Fruit fly (Drosophila melanogaster) whole organism, embryonic: ENCODE measurements around the gene ssh.

Experiments
- Atf3 ChIP-seq: fragments of 200-800 bp; sonication (Bioruptor generic); optimal IDR thresholded peaks from 3 replicates; lab custom pipeline; 2016; ENCODE audit warnings: missing biosample characterization, missing genetic modification characterization
- Blimp-1 ChIP-seq: fragments of 200-800 bp; sonication (Bioruptor generic); optimal IDR thresholded peaks from 3 replicates; lab custom pipeline; 2018; ENCODE audit warnings: missing biosample characterization, missing genetic modification characterization, mild to moderate bottlenecking, moderate library complexity, missing genetic modification reagents
- CG10147 ChIP-seq: fragments of 200-800 bp; sonication (Bioruptor generic); optimal IDR thresholded peaks from 2 replicates; lab custom pipeline; 2019; ENCODE audit warnings: missing biosample characterization, mild to moderate bottlenecking, missing genetic modification characterization, moderate library complexity
- CG1024 ChIP-seq: fragments of 200-800 bp; sonication (Bioruptor generic); IDR thresholded peaks from 2 replicates; pipeline ENCODE4 v1.3.6; 2022; ENCODE audit warnings: missing biosample characterization, missing genetic modification characterization
- CG11085 ChIP-seq: fragments of 200-800 bp; sonication (Bioruptor generic); IDR thresholded peaks from 2 replicates; pipeline ENCODE4 v1.3.6; 2022; ENCODE audit warnings: missing biosample characterization, missing genetic modification characterization
- CG11696 ChIP-seq: fragments of 200-800 bp; sonication (Bioruptor generic); IDR thresholded peaks from 2 replicates; pipeline ENCODE4 v1.3.6; 2022; ENCODE audit warnings: missing biosample characterization, missing genetic modification characterization
- CG16815 ChIP-seq: fragments of 200-800 bp; sonication (Bioruptor generic); optimal IDR thresholded peaks from 3 replicates; lab custom pipeline; 2017; ENCODE audit warnings: missing biosample characterization, mild to moderate bottlenecking, missing genetic modification characterization
- CG17802 ChIP-seq: fragments of 200-800 bp; sonication (Bioruptor generic); optimal IDR thresholded peaks from 2 replicates; lab custom pipeline; 2018; ENCODE audit warnings: missing biosample characterization, mild to moderate bottlenecking, missing genetic modification characterization, moderate library complexity
- CG2202 ChIP-seq: fragments of 200-800 bp; sonication (Bioruptor generic); optimal IDR thresholded peaks from 2 replicates; lab custom pipeline; 2018; ENCODE audit warnings: missing biosample characterization, mild to moderate bottlenecking, missing genetic modification characterization
- CG32767 ChIP-seq: fragments of 200-800 bp; sonication (Bioruptor generic); IDR thresholded peaks from 2 replicates; pipeline ENCODE4 v1.3.6; 2022; ENCODE audit warnings: missing biosample characterization, missing genetic modification characterization
- CG32772 ChIP-seq: fragments of 200-800 bp; sonication (Bioruptor generic); IDR thresholded peaks from 2 replicates; pipeline ENCODE4 v1.3.6; 2022; ENCODE audit warnings: missing biosample characterization, missing genetic modification characterization
- CG4617 ChIP-seq: fragments of 200-800 bp; sonication (Bioruptor generic); optimal IDR thresholded peaks from 3 replicates; lab custom pipeline; 2016; ENCODE audit warnings: missing biosample characterization, missing genetic modification characterization, borderline replicate concordance
- CG4854 ChIP-seq: fragments of 200-800 bp; sonication (Bioruptor generic); optimal IDR thresholded peaks from 2 replicates; lab custom pipeline; 2016; ENCODE audit warnings: missing biosample characterization, missing genetic modification characterization, inconsistent platforms
- CG6175 ChIP-seq: fragments of 200-800 bp; sonication (Bioruptor generic); IDR thresholded peaks from 3 replicates; pipeline ENCODE4 v1.3.6; 2022; ENCODE audit warnings: missing biosample characterization, missing genetic modification characterization
- CG6765 ChIP-seq: fragments of 200-800 bp; sonication (Bioruptor generic); optimal IDR thresholded peaks from 3 replicates; lab custom pipeline; 2017; ENCODE audit warnings: missing biosample characterization, mild to moderate bottlenecking, missing genetic modification characterization
- CG6791 ChIP-seq: fragments of 200-800 bp; sonication (Bioruptor generic); IDR thresholded peaks from 3 replicates; pipeline ENCODE4 v1.3.6; 2022; ENCODE audit warnings: missing biosample characterization, missing genetic modification characterization; ENCODE audit not compliant: partially characterized antibody
- CG7745 ChIP-seq: fragments of 200-800 bp; sonication (Bioruptor generic); optimal IDR thresholded peaks from 2 replicates; lab custom pipeline; 2018; ENCODE audit warnings: missing biosample characterization, mild to moderate bottlenecking, missing genetic modification characterization, moderate library complexity
- CG8924 ChIP-seq: fragments of 200-800 bp; optimal IDR thresholded peaks from 3 replicates; lab custom pipeline; 2019; ENCODE audit warnings: missing biosample characterization, mild to moderate bottlenecking, missing genetic modification characterization, moderate library complexity
- CG9215 ChIP-seq: fragments of 200-800 bp; sonication (Bioruptor generic); IDR thresholded peaks from 2 replicates; pipeline ENCODE4 v1.3.6; 2022; ENCODE audit warnings: missing biosample characterization, missing genetic modification characterization
- Camta ChIP-seq: fragments of 200-800 bp; sonication (Bioruptor generic); optimal IDR thresholded peaks from 2 replicates; lab custom pipeline; 2016; ENCODE audit warnings: missing biosample characterization, missing genetic modification characterization
- Dbx ChIP-seq: fragments of 200-800 bp; sonication (Bioruptor generic); IDR thresholded peaks from 3 replicates; pipeline ENCODE4 v1.3.6; 2022; ENCODE audit warnings: missing biosample characterization, missing genetic modification characterization
- E2f2 ChIP-seq: fragments of 200-800 bp; sonication (Bioruptor generic); IDR thresholded peaks from 2 replicates; pipeline ENCODE4 v1.3.6; 2022; ENCODE audit warnings: missing biosample characterization, missing genetic modification characterization
- Hmr ChIP-seq: fragments of 200-800 bp; sonication (Bioruptor generic); optimal IDR thresholded peaks from 3 replicates; lab custom pipeline; 2017; ENCODE audit warnings: mild to moderate bottlenecking, missing biosample characterization, missing genetic modification reagents, missing genetic modification characterization
- Lim3 ChIP-seq: fragments of 200-800 bp; sonication (Bioruptor generic); IDR thresholded peaks from 2 replicates; pipeline ENCODE4 v1.3.6; 2022; ENCODE audit warnings: missing biosample characterization, missing genetic modification characterization
- Med ChIP-seq: fragments of 200-800 bp; sonication (Bioruptor generic); peaks from one replicate; lab custom pipeline; 2016; ENCODE audit warnings: missing biosample characterization, missing genetic modification characterization, mild to moderate bottlenecking, inconsistent platforms, moderate library complexity
- PHDP ChIP-seq: fragments of 200-800 bp; sonication (Bioruptor generic); optimal IDR thresholded peaks from 3 replicates; lab custom pipeline; 2018; ENCODE audit warnings: missing biosample characterization, mild to moderate bottlenecking, missing genetic modification characterization, moderate library complexity
- Ptx1 ChIP-seq: fragments of 200-800 bp; sonication (Bioruptor generic); IDR thresholded peaks from 2 replicates; pipeline ENCODE4 v1.3.6; 2022; ENCODE audit warnings: missing biosample characterization, missing genetic modification characterization
- Rx ChIP-seq: fragments of 200-800 bp; sonication (Bioruptor generic); IDR thresholded peaks from 2 replicates; pipeline ENCODE4 v1.3.6; 2022; ENCODE audit warnings: missing biosample characterization, missing genetic modification characterization
- Taf1 ChIP-seq: fragments of 200-800 bp; sonication (Bioruptor generic); IDR thresholded peaks from 2 replicates; pipeline ENCODE4 v1.3.6; 2022; ENCODE audit warnings: missing biosample characterization, missing genetic modification characterization
- ab ChIP-seq: fragments of 200-800 bp; sonication (Bioruptor generic); optimal IDR thresholded peaks from 2 replicates; lab custom pipeline; 2016; ENCODE audit warnings: missing biosample characterization, missing genetic modification characterization
- abd-A ChIP-seq: fragments of 200-800 bp; sonication (Bioruptor generic); optimal IDR thresholded peaks from 3 replicates; lab custom pipeline; 2019; ENCODE audit warnings: missing biosample characterization, mild to moderate bottlenecking, missing genetic modification characterization, moderate library complexity
- ap ChIP-seq: fragments of 200-800 bp; sonication (Bioruptor generic); IDR thresholded peaks from 2 replicates; pipeline ENCODE4 v1.3.6; 2022; ENCODE audit warnings: missing biosample characterization, missing genetic modification characterization
- ash1 ChIP-seq: fragments of 200-800 bp; sonication (Bioruptor generic); optimal IDR thresholded peaks from 2 replicates; lab custom pipeline; 2018; ENCODE audit warnings: missing biosample characterization, mild to moderate bottlenecking, missing genetic modification characterization
- cg ChIP-seq: fragments of 200-800 bp; sonication (Bioruptor generic); optimal IDR thresholded peaks from 3 replicates; lab custom pipeline; 2019; ENCODE audit warnings: missing biosample characterization, mild to moderate bottlenecking, missing genetic modification characterization, moderate library complexity
- chinmo ChIP-seq: fragments of 200-800 bp; sonication (Bioruptor generic); IDR thresholded peaks from 4 replicates; pipeline ENCODE4 v1.3.6; 2022; ENCODE audit warnings: missing biosample characterization, missing genetic modification characterization; ENCODE audit not compliant: partially characterized antibody
- crp ChIP-seq, 2 experiments: fragments of 200-800 bp; sonication (Bioruptor generic); optimal IDR thresholded peaks; 2 replicates in 1 of 2; 3 replicates in 1 of 2; lab custom pipeline; 2017; ENCODE audit warnings: missing biosample characterization in 2 of 2, missing genetic modification characterization in 2 of 2, mild to moderate bottlenecking in 1 of 2, moderate library complexity in 1 of 2
- disco-r ChIP-seq: fragments of 200-800 bp; sonication (Bioruptor generic); optimal IDR thresholded peaks from 2 replicates; lab custom pipeline; 2016; ENCODE audit warnings: missing biosample characterization, missing genetic modification characterization
- eve ChIP-seq, 2 experiments: fragments of >200 bp; optimal IDR thresholded peaks; 2 replicates each; lab custom pipeline; 2017; ENCODE audit warnings: missing biosample characterization in 2 of 2, missing genetic modification characterization in 2 of 2
- ken ChIP-seq: fragments of 200-800 bp; sonication (Bioruptor generic); IDR thresholded peaks from 3 replicates; pipeline ENCODE4 v1.3.6; 2022; ENCODE audit warnings: missing biosample characterization, missing genetic modification characterization
- lmd ChIP-seq: fragments of 200-800 bp; sonication (Bioruptor generic); IDR thresholded peaks from 2 replicates; pipeline ENCODE4 v1.3.6; 2022; ENCODE audit warnings: missing biosample characterization, missing genetic modification characterization
- mirr ChIP-seq: fragments of 200-800 bp; sonication (Bioruptor generic); optimal IDR thresholded peaks from 3 replicates; lab custom pipeline; 2018; ENCODE audit warnings: missing biosample characterization, mild to moderate bottlenecking, missing genetic modification characterization
- nau ChIP-seq: fragments of 200-800 bp; sonication (Bioruptor generic); optimal IDR thresholded peaks from 3 replicates; lab custom pipeline; 2017; ENCODE audit warnings: missing biosample characterization, mild to moderate bottlenecking, missing genetic modification characterization, missing genetic modification reagents
- oc ChIP-seq: fragments of 200-800 bp; sonication (Bioruptor generic); optimal IDR thresholded peaks from 2 replicates; lab custom pipeline; 2018; ENCODE audit warnings: missing biosample characterization, mild to moderate bottlenecking, missing genetic modification characterization, moderate library complexity
- onecut ChIP-seq: fragments of 200-800 bp; sonication (Bioruptor generic); IDR thresholded peaks from 2 replicates; pipeline ENCODE4 v1.3.6; 2022; ENCODE audit warnings: missing biosample characterization, missing genetic modification characterization
- tgo ChIP-seq: fragments of 200-800 bp; sonication (Bioruptor generic); IDR thresholded peaks from 3 replicates; pipeline ENCODE4 v1.3.6; 2022; ENCODE audit warnings: missing biosample characterization, missing genetic modification characterization
- tx ChIP-seq: fragments of 200-800 bp; sonication (Bioruptor generic); optimal IDR thresholded peaks from 2 replicates; lab custom pipeline; 2016; ENCODE audit warnings: missing biosample characterization, missing genetic modification characterization
- unc-4 ChIP-seq: fragments of 200-800 bp; sonication (Bioruptor generic); IDR thresholded peaks from 2 replicates; pipeline ENCODE4 v1.3.6; 2022; ENCODE audit warnings: missing biosample characterization, missing genetic modification characterization; ENCODE audit not compliant: partially characterized antibody
- yki ChIP-seq: fragments of >200 bp; optimal IDR thresholded peaks from 3 replicates; lab custom pipeline; 2018
- zfh2 ChIP-seq: fragments of 200-800 bp; sonication (Bioruptor generic); optimal IDR thresholded peaks from 2 replicates; lab custom pipeline; 2016; ENCODE audit warnings: missing biosample characterization, missing genetic modification characterization

Gene ssh

DNA sequence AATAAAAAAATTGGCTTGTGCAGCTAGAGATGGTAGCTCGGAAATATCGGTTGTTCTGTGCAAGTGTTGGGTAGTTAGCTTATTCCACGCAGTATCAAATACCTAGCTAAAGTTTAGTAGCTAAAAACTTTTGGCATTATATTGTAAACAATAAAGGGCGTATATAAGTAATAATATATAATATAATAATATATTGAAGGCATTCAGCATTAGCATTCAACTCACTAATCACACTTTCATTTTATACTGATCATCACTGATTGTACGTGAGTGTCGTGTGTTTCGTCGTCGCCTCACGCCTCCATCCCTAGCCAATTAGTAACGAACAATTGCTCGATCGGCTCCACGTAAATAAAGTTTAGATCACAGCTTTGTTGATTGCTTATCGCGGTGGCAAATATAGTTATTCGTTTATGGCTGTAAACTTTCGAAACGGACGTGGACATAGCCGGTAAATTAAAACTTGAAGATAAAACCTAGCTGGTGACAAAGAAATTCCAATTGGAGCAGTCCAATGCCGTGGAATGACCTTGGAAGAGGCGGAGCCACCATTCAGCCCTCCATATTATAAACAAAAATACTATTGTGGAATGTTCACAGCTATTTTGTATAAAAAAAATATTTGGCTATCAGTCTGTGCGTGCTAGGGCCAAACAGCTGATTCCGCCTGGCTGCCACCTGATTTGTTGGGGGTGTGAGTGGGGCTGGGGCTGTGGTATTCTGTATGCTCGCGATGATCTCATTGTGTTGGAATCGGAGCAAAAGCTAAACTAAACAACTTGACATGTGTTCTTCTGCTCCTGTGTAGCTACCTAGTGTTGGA is 26.7 kb downstream of the ssh start, which contains the start of the genes PIG-S, sud1 and CG11168 (continued):
- TF ChIP-seq CG4854 (GFP tag; lab: Kevin White, UChicago) = no peak
- peak; percentile 29 for TF ChIP-seq Atf3 (GFP tag; lab: Kevin White, UChicago)
- TF ChIP-seq CG9215 = peak; percentile 69
- TF ChIP-seq ab (GFP tag; lab: Kevin White, UChicago) = no peak
- TF ChIP-seq ken = peak; percentile 66; the same call in 2 of the 3 replicates
- TF ChIP-seq CG32767 = 0 out of 2 replicates have a peak, but pooled peaks have one; percentile 28
- peak; percentile 59; the same call in 2 of the 3 replicates for TF ChIP-seq Dbx
- no peak for TF ChIP-seq PHDP
- no peak for TF ChIP-seq Hmr (GFP tag; lab: Kevin White, UChicago)
- TF ChIP-seq ap (GFP tag; lab: Robert Waterston, UW) = 0 out of 2 replicates have a peak, but pooled peaks have one; percentile 10
- peak; percentile 55 for TF ChIP-seq CG32772
- TF ChIP-seq Lim3 = no peak
- TF ChIP-seq abd-A (tag; lab: Kevin White, UChicago) = no peak
- TF ChIP-seq CG16815 (GFP tag; lab: Kevin White, UChicago) = peak; percentile 54
- TF ChIP-seq Blimp-1 (GFP tag; lab: Kevin White, UChicago) = no peak
- TF ChIP-seq oc = no peak
- TF ChIP-seq chinmo (GFP tag; lab: Robert Waterston, UW) = peak; percentile 85; the same call in 2 of the 4 replicates
- TF ChIP-seq nau (GFP tag; lab: Kevin White, UChicago) = no peak
- no peak for TF ChIP-seq eve (GFP tag; optimal IDR thresholded peaks at IDR 0.05; lab: Kevin White, UChicago)
- no peak for TF ChIP-seq onecut (GFP tag; lab: Robert Waterston, UW)
- TF ChIP-seq unc-4 (GFP tag; lab: Robert Waterston, UW) = peak; percentile 93
- peak; percentile 32 for TF ChIP-seq CG10147
- TF ChIP-seq Camta = no peak
- TF ChIP-seq E2f2 (GFP tag; lab: Robert Waterston, UW) = peak; percentile 26; the same call in 1 of the 2 replicates
- peak; percentile 80 for TF ChIP-seq lmd (GFP tag; lab: Robert Waterston, UW)
- TF ChIP-seq CG6791 (GFP tag; lab: Robert Waterston, UW) = peak; percentile 82
- TF ChIP-seq CG11696 (GFP tag; lab: Robert Waterston, UW) = no peak
- TF ChIP-seq Rx (GFP tag; lab: Robert Waterston, UW) = peak; percentile 35
- no peak for TF ChIP-seq yki (lab: Kevin White, UChicago)
- TF ChIP-seq CG17802 (tag; lab: Kevin White, UChicago) = no peak
- TF ChIP-seq zfh2 (GFP tag; lab: Kevin White, UChicago) = no peak
- TF ChIP-seq tx (GFP tag; lab: Kevin White, UChicago) = no peak
- no peak for TF ChIP-seq ash1 (GFP tag; lab: Kevin White, UChicago)
- TF ChIP-seq CG8924 = peak; percentile 67
- TF ChIP-seq crp (GFP tag; optimal IDR thresholded peaks at IDR 0.05; lab: Kevin White, UChicago) = peak; percentile 26 to 76
- no peak for TF ChIP-seq CG6175 (GFP tag; lab: Robert Waterston, UW)
- TF ChIP-seq CG2202 = no peak
- TF ChIP-seq CG6765 (GFP tag; lab: Kevin White, UChicago) = no peak
- TF ChIP-seq mirr (GFP tag; lab: Kevin White, UChicago) = no peak
- TF ChIP-seq Ptx1 = peak; percentile 80
- TF ChIP-seq Med (GFP tag; lab: Kevin White, UChicago) = peak; percentile 81
- no peak for TF ChIP-seq CG7745 (tag; lab: Kevin White, UChicago)
- peak; percentile 78 for TF ChIP-seq tgo
- TF ChIP-seq cg (GFP tag; lab: Kevin White, UChicago) = no peak
- no peak for TF ChIP-seq CG11085 (GFP tag; lab: Robert Waterston, UW)
- peak; percentile 37; the same call in 1 of the 2 replicates for TF ChIP-seq Taf1 (GFP tag; lab: Robert Waterston, UW)
- TF ChIP-seq disco-r = no peak
- TF ChIP-seq CG1024 (GFP tag; lab: Robert Waterston, UW) = no peak
- peak; percentile 53 for TF ChIP-seq CG4617 (GFP tag; lab: Kevin White, UChicago)
